Worm (Caenorhabditis elegans) whole organism, late embryonic: ENCODE data around the gene mcm-5.

ENCODE experiments used
- F13H6.1 ChIP-seq: sonication (generic microtip); optimal IDR thresholded peaks from 2 replicates; lab custom pipeline; 2016; ENCODE audit warnings: missing genetic modification characterization, missing compliant biosample characterization
- Y22D7AL.16 ChIP-seq: sonication (generic microtip); optimal IDR thresholded peaks from 2 replicates; lab custom pipeline; 2016; ENCODE audit warnings: missing genetic modification characterization, missing compliant biosample characterization
- ceh-22 ChIP-seq: sonication (generic microtip); optimal IDR thresholded peaks from 2 replicates; lab custom pipeline; 2017; ENCODE audit warnings: missing biosample characterization, missing genetic modification characterization
- elt-2 ChIP-seq: sonication (generic microtip); optimal IDR thresholded peaks from 2 replicates; lab custom pipeline; 2016; ENCODE audit warnings: missing genetic modification reagents, missing genetic modification characterization, missing compliant biosample characterization
- elt-4 ChIP-seq: sonication (generic microtip); optimal IDR thresholded peaks from 2 replicates; lab custom pipeline; 2016; ENCODE audit warnings: missing genetic modification characterization, missing compliant biosample characterization
- ets-4 ChIP-seq: sonication (generic microtip); optimal IDR thresholded peaks from 2 replicates; lab custom pipeline; 2016; ENCODE audit warnings: missing genetic modification characterization, missing compliant biosample characterization
- fax-1 ChIP-seq: sonication (generic microtip); optimal IDR thresholded peaks from 2 replicates; lab custom pipeline; 2016; ENCODE audit warnings: missing genotype, missing genetic modification characterization, missing compliant biosample characterization
- lim-6 ChIP-seq: sonication (generic microtip); optimal IDR thresholded peaks from 2 replicates; lab custom pipeline; 2016; ENCODE audit warnings: missing genetic modification characterization, missing compliant biosample characterization
- pha-4 ChIP-seq: fragments of 150-350 bp; optimal IDR thresholded peaks from 2 replicates; lab custom pipeline; 2018; ENCODE audit warnings: missing biosample characterization, missing genetic modification reagents, missing genetic modification characterization
- ref-2 ChIP-seq: sonication (generic microtip); optimal IDR thresholded peaks from 2 replicates; lab custom pipeline; 2016; ENCODE audit warnings: missing genetic modification characterization, missing compliant biosample characterization
- sox-2 ChIP-seq: fragments of 200-800 bp; sonication (Bioruptor generic); IDR thresholded peaks from 2 replicates; pipeline ENCODE4 v1.3.6; 2022; ENCODE audit warnings: missing genetic modification reagents, missing genetic modification characterization, missing compliant biosample characterization
- unc-3 ChIP-seq, 2 experiments: fragments of 200-800 bp in 1 of 2; sonication (Bioruptor generic) in 1 of 2; sonication (generic microtip) in 1 of 2; conservative IDR thresholded peaks in 1 of 2; optimal IDR thresholded peaks in 1 of 2; 2 replicates each; pipeline versions ENCODE4 v1.3.6 to Lab custom; 2016 to 2022; ENCODE audit warnings: missing compliant biosample characterization in 2 of 2, missing genetic modification characterization in 2 of 2, missing genetic modification reagents in 1 of 2
- unc-55 ChIP-seq: sonication (generic microtip); optimal IDR thresholded peaks from 2 replicates; lab custom pipeline; 2017; ENCODE audit warnings: missing biosample characterization, missing genetic modification reagents, missing genetic modification characterization

DNA sequence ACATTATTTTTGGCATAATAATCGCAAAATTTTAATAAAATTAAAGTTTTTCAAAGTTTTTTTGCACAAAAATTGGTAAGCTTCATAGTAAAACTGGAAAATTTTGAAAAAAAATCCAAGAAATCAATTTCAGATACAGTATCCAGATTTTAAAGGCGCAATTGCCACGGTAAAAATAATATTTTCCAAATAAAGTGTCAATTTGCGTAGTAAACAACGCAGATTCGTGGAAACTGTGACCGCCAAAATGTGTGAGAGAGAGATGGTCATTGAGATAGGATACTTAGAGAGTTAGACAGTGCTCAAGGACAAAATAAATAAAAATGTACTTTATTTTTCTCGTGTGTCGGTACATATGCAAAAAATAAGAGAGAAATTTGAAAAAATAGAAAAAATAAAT, 11.7 kb upstream of the mcm-5 start:
- no peak for TF ChIP-seq ceh-22 (tag; lab: Kevin White, UChicago)
- no peak for TF ChIP-seq ets-4 (tag; lab: Kevin White, UChicago)
- no peak for TF ChIP-seq sox-2 (GFP tag; lab: Robert Waterston, UW)
- TF ChIP-seq F13H6.1 (tag; lab: Kevin White, UChicago) = no peak
- no peak for TF ChIP-seq pha-4 (tag; lab: Kevin White, UChicago)
- no peak for TF ChIP-seq lim-6
- TF ChIP-seq fax-1 (tag; lab: Kevin White, UChicago) = no peak
- no peak for TF ChIP-seq elt-4 (tag; lab: Kevin White, UChicago)
- no peak for TF ChIP-seq unc-3 (GFP tag; conservative IDR thresholded peaks at IDR 0.05; lab: Robert Waterston, UW)
- no peak for TF ChIP-seq unc-3 (tag; optimal IDR thresholded peaks at IDR 0.05; lab: Kevin White, UChicago)
- TF ChIP-seq unc-55 (GFP tag; lab: Kevin White, UChicago) = no peak
- no peak for TF ChIP-seq ref-2 (tag; lab: Kevin White, UChicago)
- no peak for TF ChIP-seq Y22D7AL.16 (tag; lab: Kevin White, UChicago)
- TF ChIP-seq elt-2 (tag; lab: Kevin White, UChicago) = no peak
